Fruit fly (Drosophila melanogaster) whole organism: ENCODE measurements around the gene CG4017.

Source experiments
- CG8478 ChIP-seq: fragments of >200 bp; optimal IDR thresholded peaks from 2 replicates; lab custom pipeline; 2018; ENCODE audit warnings: inconsistent platforms
- Dll ChIP-seq: fragments of >200 bp; optimal IDR thresholded peaks from 2 replicates; lab custom pipeline; 2017
- EcR ChIP-seq, 2 experiments: fragments of >200 bp; optimal IDR thresholded peaks; 2 replicates each; lab custom pipeline; 2017; ENCODE audit warnings: missing biosample characterization in 2 of 2, missing genetic modification characterization in 2 of 2, missing genetic modification reagents in 2 of 2
- pan ChIP-seq: fragments of >200 bp; optimal IDR thresholded peaks from 2 replicates; lab custom pipeline; 2017
- psq ChIP-seq: fragments of >200 bp; optimal IDR thresholded peaks from 2 replicates; lab custom pipeline; 2017
- usp ChIP-seq: fragments of >200 bp; optimal IDR thresholded peaks from 2 replicates; lab custom pipeline; 2017; ENCODE audit warnings: missing biosample characterization, missing genetic modification characterization, mixed read lengths

Gene CG4017

DNA sequence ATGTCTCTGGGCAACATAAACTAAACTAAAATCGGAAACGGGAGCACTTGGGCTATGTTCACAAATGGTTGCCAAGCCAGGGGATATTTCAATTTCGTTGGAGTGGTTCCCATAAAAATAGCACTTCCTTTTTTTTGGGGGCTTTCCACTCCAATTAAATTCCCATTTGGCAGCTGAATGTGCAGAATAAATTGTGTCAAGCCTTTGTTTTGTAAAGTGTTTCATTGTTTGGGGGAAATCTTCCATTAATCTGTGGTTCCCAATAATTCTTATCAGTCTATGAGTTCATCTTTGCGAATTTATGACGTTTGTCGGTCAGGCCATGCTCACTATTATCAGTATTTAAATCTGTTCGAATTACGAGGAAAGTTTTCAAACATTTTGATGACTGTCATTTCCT lies 11.1 kb downstream of the CG4017 start:
- TF ChIP-seq pan (lab: Kevin White, UChicago): no peak
- no peak for TF ChIP-seq usp
- no peak for TF ChIP-seq Dll

DNA sequence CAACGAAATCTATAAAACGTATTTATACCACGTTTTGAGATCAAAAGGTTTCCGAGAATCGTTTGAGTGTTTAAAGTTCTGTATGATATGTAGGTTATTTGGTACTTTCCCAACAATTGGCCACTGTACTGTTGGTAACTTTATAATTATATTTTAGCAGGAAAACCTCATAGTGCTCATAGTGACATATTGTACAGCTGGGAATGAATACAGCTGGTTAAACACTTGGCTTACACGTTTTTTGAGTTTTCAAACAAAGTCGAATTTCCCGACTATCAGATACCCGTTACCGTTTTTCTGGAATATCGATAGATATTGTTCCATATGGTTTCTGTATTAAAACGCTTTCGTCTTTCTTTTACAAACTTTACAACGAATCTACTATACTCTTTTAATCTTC lies 11.6 kb downstream of the CG4017 start:
- TF ChIP-seq Dll (no peak), usp (no peak), CG8478 (lab: Kevin White, UChicago) (no peak), psq (lab: Kevin White, UChicago) (no peak), EcR (GFP tag; optimal IDR thresholded peaks at IDR 0.05; lab: Kevin White, UChicago) (no peak), pan (lab: Kevin White, UChicago) (no peak)

DNA sequence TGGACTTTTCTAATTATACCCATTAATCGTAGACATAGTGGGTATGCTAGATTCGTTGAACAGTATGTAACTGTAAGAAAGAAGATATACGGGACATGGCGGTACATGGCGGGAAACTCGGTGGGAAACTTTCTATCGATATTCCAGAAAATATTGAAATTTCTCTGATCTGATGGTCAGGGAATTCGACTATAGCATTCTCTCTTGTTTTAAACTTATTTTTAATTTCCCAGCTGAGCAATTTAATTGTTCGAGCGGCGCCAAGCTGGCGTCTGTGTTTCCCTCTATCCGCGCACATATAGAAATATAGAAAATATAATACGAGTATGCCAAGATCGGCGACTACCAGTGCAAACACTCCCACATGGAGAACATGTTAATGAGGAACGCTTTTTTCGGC lies 12.3 kb downstream of the CG4017 start:
- TF ChIP-seq CG8478 (lab: Kevin White, UChicago) (no peak), psq (lab: Kevin White, UChicago) (no peak), Dll (no peak), EcR (GFP tag; optimal IDR thresholded peaks at IDR 0.05; lab: Kevin White, UChicago) (no peak), pan (lab: Kevin White, UChicago) (no peak), usp (no peak)

DNA sequence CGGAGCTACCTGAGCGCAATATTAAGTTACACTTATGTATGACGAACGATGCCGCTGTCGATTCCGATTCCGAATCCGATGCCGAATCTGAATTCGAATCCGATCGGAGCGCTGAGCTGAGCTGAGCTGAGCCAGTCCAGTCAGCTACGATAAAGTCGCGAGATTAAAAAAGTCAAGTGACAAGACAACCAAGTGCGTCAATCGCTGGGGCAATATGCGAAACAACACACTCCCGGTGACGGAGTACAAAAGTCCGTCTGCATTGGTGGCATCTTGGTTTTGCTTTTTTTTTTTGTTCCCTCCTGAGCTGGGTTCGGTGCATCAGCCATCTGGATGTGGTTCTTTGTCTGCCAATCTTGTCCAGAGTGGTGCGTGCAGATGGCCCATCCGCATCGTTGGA lies 12.9 kb downstream of the CG4017 start:
- no peak for TF ChIP-seq pan (lab: Kevin White, UChicago)
- TF ChIP-seq CG8478 (lab: Kevin White, UChicago): no peak
- no peak for TF ChIP-seq psq (lab: Kevin White, UChicago)
- TF ChIP-seq usp: no peak

DNA sequence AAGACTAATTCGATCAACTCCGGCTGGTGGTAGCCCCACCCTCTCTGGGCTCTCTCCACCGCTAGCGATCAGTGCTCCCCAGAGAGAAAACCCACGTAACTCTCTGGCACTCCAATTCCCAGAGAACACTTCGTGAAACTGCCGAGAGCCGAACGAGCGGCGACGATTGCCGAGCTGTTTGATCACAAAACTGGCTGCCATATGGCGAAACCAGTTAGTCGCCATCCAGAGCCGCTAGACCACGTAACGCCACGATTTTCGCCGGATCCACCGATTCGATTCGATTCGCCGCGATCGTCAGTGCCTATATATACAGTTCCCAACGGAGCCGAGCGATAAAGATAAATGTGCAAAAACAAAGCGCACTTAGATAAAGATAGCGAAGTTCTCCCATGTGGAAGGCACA lies 15.3 kb downstream of the CG4017 start, which contains the start of gene IP3K1:
Gene IP3K1, plus strand, starts transcription at position 209 of the 406 bp plus-strand sequence.
- TF ChIP-seq usp (no peak), psq (lab: Kevin White, UChicago) (no peak), EcR (GFP tag; optimal IDR thresholded peaks at IDR 0.05; lab: Kevin White, UChicago) (peak in 1 of 2 experiments; percentile 81), pan (lab: Kevin White, UChicago) (no peak)

DNA sequence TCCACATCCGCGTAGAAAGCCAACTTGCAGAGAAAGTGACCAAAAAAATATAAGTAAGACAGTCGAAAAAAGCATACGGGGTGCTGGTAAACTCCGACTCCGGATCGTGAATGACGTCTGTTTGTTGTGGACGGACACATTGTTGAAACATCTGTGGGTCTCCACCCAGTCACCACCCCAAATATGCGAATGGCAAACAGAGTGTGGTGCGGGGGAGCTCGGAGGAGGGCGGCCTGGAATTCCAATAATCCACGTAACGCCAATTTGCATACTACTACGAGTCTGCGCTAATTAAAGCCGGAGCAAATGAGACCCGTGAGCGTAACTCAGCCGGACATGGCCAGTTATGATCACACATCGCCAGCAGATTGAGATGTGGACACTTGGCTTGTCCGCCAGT lies 16.3 kb downstream of the CG4017 start:
- TF ChIP-seq psq (lab: Kevin White, UChicago) (no peak), usp (no peak)

dm6 chr2L:9784468-9784867 lies 17.6 kb downstream of the CG4017 start:
- TF ChIP-seq CG8478 (lab: Kevin White, UChicago) (no peak), pan (lab: Kevin White, UChicago) (no peak), psq (lab: Kevin White, UChicago) (no peak), usp (no peak)

- TF ChIP-seq usp (no peak), EcR (GFP tag; optimal IDR thresholded peaks at IDR 0.05; lab: Kevin White, UChicago) (peak in 1 of 2 experiments; percentile 14)
Observed at dm6 chr2L:9785917-9786432, 19.1 kb downstream of the CG4017 start.

dm6 chr2L:9790535-9790992 lies 23.7 kb downstream of the CG4017 start, which contains the start of gene CG4036:
Gene CG4036, plus strand, starts transcription at chr2L:9790882.
- TF ChIP-seq usp: no peak
- TF ChIP-seq psq (lab: Kevin White, UChicago): no peak
- no peak for TF ChIP-seq Dll
- TF ChIP-seq CG8478 (lab: Kevin White, UChicago): no peak
- no peak for TF ChIP-seq EcR (GFP tag; optimal IDR thresholded peaks at IDR 0.05; lab: Kevin White, UChicago)
- TF ChIP-seq pan (lab: Kevin White, UChicago): no peak

- TF ChIP-seq usp: no peak
- TF ChIP-seq EcR (GFP tag; optimal IDR thresholded peaks at IDR 0.05; lab: Kevin White, UChicago): no peak
- TF ChIP-seq pan (lab: Kevin White, UChicago): no peak
- TF ChIP-seq psq (lab: Kevin White, UChicago): no peak
- TF ChIP-seq Dll: no peak
- no peak for TF ChIP-seq CG8478 (lab: Kevin White, UChicago)
Observed at dm6 chr2L:9792945-9793344, 26.1 kb downstream of the CG4017 start, which contains the start of gene CG13123. Gene CG13123, minus strand, starts transcription at chr2L:9793107.
